Fruit fly (Drosophila melanogaster) whole organism, embryonic: Measurements from ENCODE around the gene phol.

Source experiments
- ATbp ChIP-seq: fragments of 200-800 bp; sonication (Bioruptor generic); optimal IDR thresholded peaks from 2 replicates; lab custom pipeline; 2017; ENCODE audit warnings: missing biosample characterization, mild to moderate bottlenecking, missing genetic modification characterization, missing genetic modification reagents
- Atf-2 ChIP-seq: fragments of 200-800 bp; sonication (Bioruptor generic); optimal IDR thresholded peaks from 2 replicates; lab custom pipeline; 2016; ENCODE audit warnings: missing biosample characterization, missing genetic modification characterization
- Atf6 ChIP-seq: fragments of 200-800 bp; sonication (Bioruptor generic); IDR thresholded peaks from 2 replicates; pipeline ENCODE4 v1.3.6; 2022; ENCODE audit warnings: missing biosample characterization, missing genetic modification characterization
- BtbVII ChIP-seq: fragments of 200-800 bp; sonication (Bioruptor generic); optimal IDR thresholded peaks from 3 replicates; lab custom pipeline; 2017; ENCODE audit warnings: missing biosample characterization, mild to moderate bottlenecking, missing genetic modification characterization
- CG10959 ChIP-seq: fragments of 200-800 bp; sonication (Bioruptor generic); IDR thresholded peaks from 2 replicates; pipeline ENCODE4 v1.3.6; 2022; ENCODE audit warnings: missing biosample characterization, missing genetic modification characterization
- CG12071 ChIP-seq: fragments of 200-800 bp; sonication (Bioruptor generic); optimal IDR thresholded peaks from 3 replicates; lab custom pipeline; 2018; ENCODE audit warnings: missing biosample characterization, mild to moderate bottlenecking, missing genetic modification characterization
- CG12391 ChIP-seq: fragments of 200-800 bp; sonication (Bioruptor generic); optimal IDR thresholded peaks from 3 replicates; lab custom pipeline; 2018; ENCODE audit warnings: missing biosample characterization, mild to moderate bottlenecking, missing genetic modification characterization, moderate library complexity
- CG18262 ChIP-seq: fragments of 200-800 bp; optimal IDR thresholded peaks from 3 replicates; lab custom pipeline; 2019; ENCODE audit warnings: missing biosample characterization, mild to moderate bottlenecking, missing genetic modification characterization, moderate library complexity
- CG2120 ChIP-seq: fragments of 200-800 bp; sonication (Bioruptor generic); optimal IDR thresholded peaks from 3 replicates; lab custom pipeline; 2016; ENCODE audit warnings: missing biosample characterization, missing genetic modification characterization
- CG32767 ChIP-seq: fragments of 200-800 bp; sonication (Bioruptor generic); IDR thresholded peaks from 2 replicates; pipeline ENCODE4 v1.3.6; 2022; ENCODE audit warnings: missing biosample characterization, missing genetic modification characterization
- CG33213 ChIP-seq: fragments of 200-800 bp; sonication (Bioruptor generic); optimal IDR thresholded peaks from 3 replicates; lab custom pipeline; 2016; ENCODE audit warnings: missing biosample characterization, missing genetic modification characterization
- CG34376 ChIP-seq: fragments of 200-800 bp; sonication (Bioruptor generic); optimal IDR thresholded peaks from 2 replicates; lab custom pipeline; 2018; ENCODE audit warnings: missing biosample characterization, mild to moderate bottlenecking, missing genetic modification characterization
- CG4820 ChIP-seq: fragments of 200-800 bp; sonication (Bioruptor generic); optimal IDR thresholded peaks from 3 replicates; lab custom pipeline; 2016; ENCODE audit warnings: missing biosample characterization, missing genetic modification characterization
- CG4854 ChIP-seq: fragments of 200-800 bp; sonication (Bioruptor generic); optimal IDR thresholded peaks from 2 replicates; lab custom pipeline; 2016; ENCODE audit warnings: missing biosample characterization, missing genetic modification characterization, inconsistent platforms
- CG5245 ChIP-seq: fragments of 200-800 bp; sonication (Bioruptor generic); optimal IDR thresholded peaks from 3 replicates; lab custom pipeline; 2016; ENCODE audit warnings: missing biosample characterization, missing genetic modification characterization
- CG6813 ChIP-seq: fragments of 200-800 bp; sonication (Bioruptor generic); optimal IDR thresholded peaks from 2 replicates; lab custom pipeline; 2017; ENCODE audit warnings: missing biosample characterization, missing genetic modification characterization, mild to moderate bottlenecking, moderate library complexity, missing genetic modification reagents
- CG9437 ChIP-seq: fragments of 200-800 bp; sonication (Bioruptor generic); optimal IDR thresholded peaks from 2 replicates; lab custom pipeline; 2018; ENCODE audit warnings: missing biosample characterization, mild to moderate bottlenecking, missing genetic modification characterization
- CHES-1-like ChIP-seq: fragments of 200-800 bp; sonication (Bioruptor generic); optimal IDR thresholded peaks from 2 replicates; lab custom pipeline; 2016; ENCODE audit warnings: missing biosample characterization, missing genetic modification characterization
- E2f2 ChIP-seq: fragments of 200-800 bp; sonication (Bioruptor generic); IDR thresholded peaks from 2 replicates; pipeline ENCODE4 v1.3.6; 2022; ENCODE audit warnings: missing biosample characterization, missing genetic modification characterization
- Elba2 ChIP-seq: fragments of 200-800 bp; sonication (Bioruptor generic); optimal IDR thresholded peaks from 3 replicates; lab custom pipeline; 2016; ENCODE audit warnings: missing biosample characterization, missing genetic modification characterization
- HLH54F ChIP-seq: fragments of 200-800 bp; sonication (Bioruptor generic); optimal IDR thresholded peaks from 3 replicates; lab custom pipeline; 2016; ENCODE audit warnings: missing biosample characterization, missing genetic modification characterization
- Mad ChIP-seq: fragments of 200-800 bp; sonication (Bioruptor generic); optimal IDR thresholded peaks from 2 replicates; lab custom pipeline; 2016; ENCODE audit warnings: missing biosample characterization, missing genetic modification characterization
- Med ChIP-seq: fragments of 200-800 bp; sonication (Bioruptor generic); peaks from one replicate; lab custom pipeline; 2016; ENCODE audit warnings: missing biosample characterization, missing genetic modification characterization, mild to moderate bottlenecking, inconsistent platforms, moderate library complexity
- Opbp ChIP-seq: fragments of 200-800 bp; sonication (Bioruptor generic); IDR thresholded peaks from 3 replicates; pipeline ENCODE4 v1.3.6; 2022; ENCODE audit warnings: missing biosample characterization, missing genetic modification characterization; ENCODE audit not compliant: partially characterized antibody
- Scr ChIP-seq: fragments of 200-800 bp; sonication (Bioruptor generic); IDR thresholded peaks from 2 replicates; pipeline ENCODE4 v1.3.6; 2022; ENCODE audit warnings: missing biosample characterization, missing genetic modification characterization; ENCODE audit not compliant: partially characterized antibody
- Xbp1 ChIP-seq: fragments of 200-800 bp; sonication (Bioruptor generic); optimal IDR thresholded peaks from 3 replicates; lab custom pipeline; 2016; ENCODE audit warnings: missing biosample characterization, mild to moderate bottlenecking, missing genetic modification characterization
- YL-1 ChIP-seq: fragments of 200-800 bp; sonication (Bioruptor generic); optimal IDR thresholded peaks from 3 replicates; lab custom pipeline; 2017; ENCODE audit warnings: missing biosample characterization, mild to moderate bottlenecking, missing genetic modification characterization
- abd-A ChIP-seq: fragments of 200-800 bp; sonication (Bioruptor generic); optimal IDR thresholded peaks from 3 replicates; lab custom pipeline; 2019; ENCODE audit warnings: missing biosample characterization, mild to moderate bottlenecking, missing genetic modification characterization, moderate library complexity
- al ChIP-seq: fragments of 200-800 bp; sonication (Bioruptor generic); IDR thresholded peaks from 2 replicates; pipeline ENCODE4 v1.3.6; 2022; ENCODE audit warnings: missing biosample characterization, missing genetic modification characterization
- bab2 ChIP-seq: fragments of 200-800 bp; sonication (Bioruptor generic); optimal IDR thresholded peaks from 2 replicates; lab custom pipeline; 2016; ENCODE audit warnings: missing biosample characterization, missing genetic modification characterization
- cad ChIP-seq: fragments of >200 bp; optimal IDR thresholded peaks from 2 replicates; lab custom pipeline; 2017; ENCODE audit warnings: missing biosample characterization, missing genetic modification characterization
- croc ChIP-seq: fragments of 200-800 bp; sonication (Bioruptor generic); conservative IDR thresholded peaks from 3 replicates; pipeline ENCODE4 v1.3.6; 2022; ENCODE audit warnings: missing biosample characterization, missing genetic modification characterization
- dysf ChIP-seq: fragments of 200-800 bp; sonication (Bioruptor generic); IDR thresholded peaks from 3 replicates; pipeline ENCODE4 v1.3.6; 2022; ENCODE audit warnings: missing biosample characterization, missing genetic modification characterization
- ewg ChIP-seq: fragments of 200-800 bp; sonication (Bioruptor generic); optimal IDR thresholded peaks from 3 replicates; lab custom pipeline; 2017; ENCODE audit warnings: mild to moderate bottlenecking, missing biosample characterization, missing genetic modification reagents, missing genetic modification characterization
- gfzf ChIP-seq: fragments of 200-800 bp; sonication (Bioruptor generic); optimal IDR thresholded peaks from 2 replicates; lab custom pipeline; 2016; ENCODE audit warnings: missing biosample characterization, mild to moderate bottlenecking, missing genetic modification characterization, moderate library complexity
- her ChIP-seq: fragments of 200-800 bp; sonication (Bioruptor generic); optimal IDR thresholded peaks from 2 replicates; lab custom pipeline; 2016; ENCODE audit warnings: missing biosample characterization, missing genetic modification characterization
- insv ChIP-seq, 2 experiments: fragments of 200-800 bp; sonication (Bioruptor generic); optimal IDR thresholded peaks; 3 replicates each; lab custom pipeline; 2016 to 2018; ENCODE audit warnings: missing biosample characterization in 2 of 2, missing genetic modification characterization in 2 of 2
- kah ChIP-seq: fragments of 200-800 bp; sonication (Bioruptor generic); optimal IDR thresholded peaks from 2 replicates; lab custom pipeline; 2018; ENCODE audit warnings: missing biosample characterization, mild to moderate bottlenecking, missing genetic modification characterization
- lab ChIP-seq: fragments of 200-800 bp; sonication (Bioruptor generic); optimal IDR thresholded peaks from 3 replicates; lab custom pipeline; 2017; ENCODE audit warnings: missing biosample characterization, missing genetic modification characterization, mild to moderate bottlenecking, moderate library complexity, missing genetic modification reagents
- nerfin-2 ChIP-seq: fragments of 200-800 bp; sonication (Bioruptor generic); IDR thresholded peaks from 2 replicates; pipeline ENCODE4 v1.3.6; 2022; ENCODE audit warnings: missing biosample characterization, missing genetic modification characterization; ENCODE audit not compliant: partially characterized antibody
- nmo ChIP-seq: fragments of 200-800 bp; sonication (Bioruptor generic); optimal IDR thresholded peaks from 2 replicates; lab custom pipeline; 2018; ENCODE audit warnings: missing biosample characterization, mild to moderate bottlenecking, missing genetic modification characterization, moderate library complexity
- nom ChIP-seq: fragments of 200-800 bp; sonication (Bioruptor generic); optimal IDR thresholded peaks from 2 replicates; lab custom pipeline; 2017; ENCODE audit warnings: missing biosample characterization, missing genetic modification characterization, mild to moderate bottlenecking, moderate library complexity, missing genetic modification reagents
- odd ChIP-seq: fragments of 200-800 bp; sonication (Bioruptor generic); optimal IDR thresholded peaks from 2 replicates; lab custom pipeline; 2017; ENCODE audit warnings: missing biosample characterization, mild to moderate bottlenecking, missing genetic modification characterization
- otp ChIP-seq: fragments of 200-800 bp; sonication (Bioruptor generic); IDR thresholded peaks from 3 replicates; pipeline ENCODE4, ENCODE4 v1.3.6; 2022; ENCODE audit warnings: missing biosample characterization, missing genetic modification characterization
- pita ChIP-seq: fragments of 200-800 bp; sonication (Bioruptor generic); optimal IDR thresholded peaks from 2 replicates; lab custom pipeline; 2017; ENCODE audit warnings: missing biosample characterization, mild to moderate bottlenecking, missing genetic modification characterization
- pros ChIP-seq: fragments of 200-800 bp; sonication (Bioruptor generic); optimal IDR thresholded peaks from 3 replicates; lab custom pipeline; 2019; ENCODE audit warnings: missing biosample characterization, mild to moderate bottlenecking, missing genetic modification characterization, moderate library complexity
- psq ChIP-seq: fragments of 200-800 bp; sonication (Bioruptor generic); optimal IDR thresholded peaks from 2 replicates; lab custom pipeline; 2017; ENCODE audit warnings: missing biosample characterization, missing genetic modification characterization
- scrt ChIP-seq: fragments of 200-800 bp; sonication (Bioruptor generic); optimal IDR thresholded peaks from 2 replicates; lab custom pipeline; 2018; ENCODE audit warnings: missing biosample characterization, mild to moderate bottlenecking, missing genetic modification characterization, moderate library complexity
- sna ChIP-seq: fragments of 200-800 bp; sonication (Bioruptor generic); IDR thresholded peaks from 2 replicates; pipeline ENCODE4 v1.3.6; 2022; ENCODE audit warnings: missing biosample characterization, missing genetic modification characterization; ENCODE audit not compliant: partially characterized antibody
- sob ChIP-seq: fragments of 200-800 bp; sonication (Bioruptor generic); IDR thresholded peaks from 2 replicates; pipeline ENCODE4 v1.3.6; 2022; ENCODE audit warnings: missing biosample characterization, missing genetic modification characterization

phol gene

dm6 chr3L:9447239-9447777 lies 8.8 kb downstream of the phol start (continued):
- TF ChIP-seq Atf6 (no peak), abd-A (tag; lab: Kevin White, UChicago) (peak; percentile 24), Atf-2 (no peak), Scr (GFP tag; lab: Robert Waterston, UW) (0 out of 2 replicates have a peak, but pooled peaks have one; percentile 12), CG10959 (GFP tag; lab: Robert Waterston, UW) (peak; percentile 84), pros (GFP tag; lab: Kevin White, UChicago) (peak; percentile 59), Xbp1 (no peak), her (GFP tag; lab: Kevin White, UChicago) (no peak), CG33213 (GFP tag; lab: Kevin White, UChicago) (no peak), odd (GFP tag; lab: Kevin White, UChicago) (no peak), CG9437 (GFP tag; lab: Kevin White, UChicago) (no peak), scrt (peak; percentile 46), CG12391 (tag; lab: Kevin White, UChicago) (no peak), kah (GFP tag; lab: Kevin White, UChicago) (peak; percentile 38), CG18262 (tag; lab: Kevin White, UChicago) (no peak), CG4854 (GFP tag; lab: Kevin White, UChicago) (no peak), CG2120 (GFP tag; lab: Kevin White, UChicago) (peak; percentile 30), ewg (GFP tag; lab: Kevin White, UChicago) (no peak), dysf (GFP tag; lab: Robert Waterston, UW) (no peak), bab2 (GFP tag; lab: Kevin White, UChicago) (no peak), CG34376 (GFP tag; lab: Kevin White, UChicago) (peak; percentile 79), otp (peak; percentile 16; the same call in 1 of the 3 replicates), CG5245 (no peak), BtbVII (peak; percentile 1), gfzf (GFP tag; lab: Kevin White, UChicago) (no peak), CG32767 (0 out of 2 replicates have a peak, but pooled peaks have one; percentile 7), croc (GFP tag; lab: Robert Waterston, UW) (no peak), YL-1 (GFP tag; lab: Kevin White, UChicago) (peak; percentile 4), lab (GFP tag; lab: Kevin White, UChicago) (peak; percentile 68), sna (GFP tag; lab: Robert Waterston, UW) (0 out of 2 replicates have a peak, but pooled peaks have one; percentile 10), insv (GFP tag; optimal IDR thresholded peaks at IDR 0.05; lab: Kevin White, UChicago) (peak; percentile 97 to 100), CG6813 (GFP tag; lab: Kevin White, UChicago) (no peak), Med (GFP tag; lab: Kevin White, UChicago) (peak; percentile 82), HLH54F (GFP tag; lab: Kevin White, UChicago) (no peak), Elba2 (GFP tag; lab: Kevin White, UChicago) (peak; percentile 99), sob (GFP tag; lab: Robert Waterston, UW) (no peak), CHES-1-like (peak; percentile 18), CG12071 (no peak), Mad (GFP tag; lab: Kevin White, UChicago) (no peak), psq (GFP tag; lab: Kevin White, UChicago) (no peak), pita (no peak), cad (GFP tag; lab: Kevin White, UChicago) (peak; percentile 23), ATbp (GFP tag; lab: Kevin White, UChicago) (no peak), nom (GFP tag; lab: Kevin White, UChicago) (no peak), nerfin-2 (GFP tag; lab: Robert Waterston, UW) (no peak), al (GFP tag; lab: Robert Waterston, UW) (no peak), E2f2 (GFP tag; lab: Robert Waterston, UW) (no peak), nmo (no peak), Opbp (GFP tag; lab: Robert Waterston, UW) (no peak), CG4820 (no peak)
